Worm (Caenorhabditis elegans) whole organism, young adult: Measurements from ENCODE around the gene D2045.8.

Source experiments
- B0019.2 ChIP-seq: fragments of 200-800 bp; sonication (Bioruptor generic); conservative IDR thresholded peaks from 2 replicates; pipeline ENCODE4 v1.3.6; 2022; ENCODE audit warnings: missing genetic modification reagents, missing genetic modification characterization, missing compliant biosample characterization
- B0261.1 ChIP-seq: sonication (generic microtip); optimal IDR thresholded peaks from 2 replicates; lab custom pipeline; 2016; ENCODE audit warnings: mild to moderate bottlenecking, missing genetic modification characterization, moderate library complexity, missing compliant biosample characterization
- F37B4.10 ChIP-seq: fragments of 200-800 bp; sonication (Bioruptor generic); IDR thresholded peaks from 2 replicates; pipeline ENCODE4 v1.3.6; 2022; ENCODE audit warnings: missing genetic modification characterization, missing compliant biosample characterization
- F39B2.1 ChIP-seq: fragments of 200-800 bp; sonication (Bioruptor generic); IDR thresholded peaks from 2 replicates; pipeline ENCODE4 v1.3.6; 2022; ENCODE audit warnings: missing genetic modification reagents, missing genetic modification characterization, missing compliant biosample characterization
- F49E8.2 ChIP-seq: sonication (generic microtip); optimal IDR thresholded peaks from 3 replicates; lab custom pipeline; 2017; ENCODE audit warnings: missing genetic modification characterization, mild to moderate bottlenecking, missing compliant biosample characterization, antibody characterized with exemption, moderate library complexity; ENCODE audit not compliant: insufficient read depth
- F57C9.4 ChIP-seq: sonication (generic microtip); optimal IDR thresholded peaks from 2 replicates; lab custom pipeline; 2017; ENCODE audit warnings: mild to moderate bottlenecking, missing genetic modification characterization, missing compliant biosample characterization
- K11D2.4 ChIP-seq: fragments of 200-800 bp; sonication (Bioruptor generic); IDR thresholded peaks from 2 replicates; pipeline ENCODE4 v1.3.6; 2022; ENCODE audit warnings: missing genetic modification reagents, missing genetic modification characterization, missing compliant biosample characterization
- Y53F4B.3 ChIP-seq: fragments of 200-800 bp; sonication (Bioruptor generic); IDR thresholded peaks from 2 replicates; pipeline ENCODE4 v1.3.6; 2022; ENCODE audit warnings: missing genetic modification reagents, missing genetic modification characterization, missing compliant biosample characterization
- Y67H2A.10 ChIP-seq: fragments of 200-800 bp; sonication (Bioruptor generic); conservative IDR thresholded peaks from 2 replicates; pipeline ENCODE4 v1.3.6; 2022; ENCODE audit warnings: missing genetic modification reagents, missing genetic modification characterization, missing compliant biosample characterization
- Y79H2A.3 ChIP-seq: fragments of 200-800 bp; sonication (Bioruptor generic); conservative IDR thresholded peaks from 2 replicates; pipeline ENCODE4 v1.3.6; 2022; ENCODE audit warnings: missing genetic modification reagents, missing genetic modification characterization, missing compliant biosample characterization
- Y95B8A.8 ChIP-seq: fragments of 200-800 bp; sonication (Bioruptor generic); IDR thresholded peaks from 2 replicates; pipeline ENCODE4 v1.3.6; 2022; ENCODE audit warnings: missing genetic modification reagents, missing genetic modification characterization, missing compliant biosample characterization
- atf-7 ChIP-seq: sonication (generic microtip); optimal IDR thresholded peaks from 2 replicates; lab custom pipeline; 2017; ENCODE audit warnings: mild to moderate bottlenecking, missing genetic modification characterization, missing compliant biosample characterization
- athp-1 ChIP-seq: sonication (generic microtip); optimal IDR thresholded peaks from 2 replicates; lab custom pipeline; 2017; ENCODE audit warnings: mild to moderate bottlenecking, missing genetic modification characterization, missing compliant biosample characterization
- bed-2 ChIP-seq: fragments of 200-800 bp; sonication (Bioruptor generic); IDR thresholded peaks from 2 replicates; pipeline ENCODE4 v1.3.6; 2022; ENCODE audit warnings: missing genetic modification reagents, missing genetic modification characterization, missing compliant biosample characterization
- cebp-2 ChIP-seq: fragments of 200-800 bp; sonication (Bioruptor generic); IDR thresholded peaks from 2 replicates; pipeline ENCODE4 v1.3.6; 2022; ENCODE audit warnings: missing genetic modification characterization, missing compliant biosample characterization
- ceh-100 ChIP-seq: fragments of 200-800 bp; sonication (Bioruptor generic); IDR thresholded peaks from 2 replicates; pipeline ENCODE4 v1.3.6; 2022; ENCODE audit warnings: missing genetic modification reagents, missing genetic modification characterization, missing compliant biosample characterization
- efl-1 ChIP-seq: fragments of 150-350 bp; optimal IDR thresholded peaks from 2 replicates; lab custom pipeline; 2014; ENCODE audit warnings: missing biosample characterization, missing genetic modification reagents, missing genetic modification characterization
- egl-18 ChIP-seq: fragments of 200-800 bp; sonication (Bioruptor generic); IDR thresholded peaks from 2 replicates; pipeline ENCODE4 v1.3.6; 2022; ENCODE audit warnings: missing genetic modification reagents, missing genetic modification characterization, missing compliant biosample characterization
- ets-4 ChIP-seq: fragments of 200-800 bp; sonication (Bioruptor generic); optimal IDR thresholded peaks from 2 replicates; lab custom pipeline; 2018; ENCODE audit warnings: mild to moderate bottlenecking, missing genetic modification characterization, missing compliant biosample characterization
- hlh-12 ChIP-seq: sonication (generic microtip); optimal IDR thresholded peaks from 2 replicates; lab custom pipeline; 2016; ENCODE audit warnings: missing genetic modification characterization, missing compliant biosample characterization
- hsf-1 ChIP-seq: fragments of 200-800 bp; sonication (Bioruptor generic); IDR thresholded peaks from 2 replicates; pipeline ENCODE4 v1.3.6; 2022; ENCODE audit warnings: missing genetic modification reagents, missing genetic modification characterization, missing compliant biosample characterization
- lin-54 ChIP-seq: fragments of 200-800 bp; sonication (Bioruptor generic); optimal IDR thresholded peaks from 2 replicates; lab custom pipeline; 2018; ENCODE audit warnings: mild to moderate bottlenecking, missing genetic modification characterization, missing compliant biosample characterization
- mcd-1 ChIP-seq: fragments of 200-800 bp; sonication (Bioruptor generic); IDR thresholded peaks from 2 replicates; pipeline ENCODE4 v1.3.6; 2022; ENCODE audit warnings: missing genetic modification reagents, missing genetic modification characterization, missing compliant biosample characterization
- mxl-1 ChIP-seq: sonication (generic microtip); optimal IDR thresholded peaks from 2 replicates; lab custom pipeline; 2016; ENCODE audit warnings: missing genetic modification characterization, missing compliant biosample characterization
- nfyb-1 ChIP-seq: fragments of 200-800 bp; sonication (Bioruptor generic); IDR thresholded peaks from 2 replicates; pipeline ENCODE4 v1.3.6; 2022; ENCODE audit warnings: missing genetic modification reagents, missing genetic modification characterization, missing compliant biosample characterization
- nhr-90 ChIP-seq: sonication (generic microtip); optimal IDR thresholded peaks from 2 replicates; lab custom pipeline; 2016; ENCODE audit warnings: missing genotype, mild to moderate bottlenecking, missing genetic modification characterization, missing compliant biosample characterization
- pha-4 ChIP-seq: fragments of 150-350 bp; sonication (generic microtip); optimal IDR thresholded peaks from 2 replicates; lab custom pipeline; 2014; ENCODE audit warnings: missing biosample characterization, missing genetic modification reagents, missing genetic modification characterization
- rec-8 ChIP-seq, 2 experiments: sonication (generic microtip); optimal IDR thresholded peaks; 2 replicates each; lab custom pipeline; 2016; ENCODE audit warnings: mild to moderate bottlenecking in 2 of 2, missing genetic modification characterization in 2 of 2, missing genetic modification reagents in 2 of 2, missing genotype in 2 of 2, missing biosample characterization in 1 of 2, missing compliant biosample characterization in 1 of 2, moderate library complexity in 1 of 2
- repo-1 ChIP-seq: sonication (generic microtip); optimal IDR thresholded peaks from 2 replicates; lab custom pipeline; 2017; ENCODE audit warnings: mild to moderate bottlenecking, missing genetic modification characterization, missing compliant biosample characterization
- sea-2 ChIP-seq: fragments of 200-800 bp; sonication (Bioruptor generic); IDR thresholded peaks from 2 replicates; pipeline ENCODE4 v1.3.6; 2022; ENCODE audit warnings: missing genetic modification characterization, missing compliant biosample characterization
- tbp1 ChIP-seq: fragments of 200-800 bp; sonication (Bioruptor generic); optimal IDR thresholded peaks from 2 replicates; lab custom pipeline; 2018; ENCODE audit warnings: mild to moderate bottlenecking, missing genetic modification characterization, missing compliant biosample characterization
- tbx-9 ChIP-seq: sonication (generic microtip); optimal IDR thresholded peaks from 2 replicates; lab custom pipeline; 2016; ENCODE audit warnings: borderline replicate concordance, missing genetic modification characterization, inconsistent platforms, missing compliant biosample characterization
- ztf-18 ChIP-seq: sonication (generic microtip); optimal IDR thresholded peaks from 2 replicates; lab custom pipeline; 2016; ENCODE audit warnings: missing genotype, mild to moderate bottlenecking, missing genetic modification characterization, missing compliant biosample characterization
- ztf-22 ChIP-seq: fragments of 200-800 bp; sonication (Bioruptor generic); optimal IDR thresholded peaks from 2 replicates; lab custom pipeline; 2018; ENCODE audit warnings: mild to moderate bottlenecking, missing genetic modification characterization, moderate library complexity, missing compliant biosample characterization
- ztf-25 ChIP-seq: fragments of 200-800 bp; sonication (Bioruptor generic); IDR thresholded peaks from 2 replicates; pipeline ENCODE4 v1.3.6; 2022; ENCODE audit warnings: missing genetic modification reagents, missing genetic modification characterization, missing compliant biosample characterization

Gene D2045.8

DNA sequence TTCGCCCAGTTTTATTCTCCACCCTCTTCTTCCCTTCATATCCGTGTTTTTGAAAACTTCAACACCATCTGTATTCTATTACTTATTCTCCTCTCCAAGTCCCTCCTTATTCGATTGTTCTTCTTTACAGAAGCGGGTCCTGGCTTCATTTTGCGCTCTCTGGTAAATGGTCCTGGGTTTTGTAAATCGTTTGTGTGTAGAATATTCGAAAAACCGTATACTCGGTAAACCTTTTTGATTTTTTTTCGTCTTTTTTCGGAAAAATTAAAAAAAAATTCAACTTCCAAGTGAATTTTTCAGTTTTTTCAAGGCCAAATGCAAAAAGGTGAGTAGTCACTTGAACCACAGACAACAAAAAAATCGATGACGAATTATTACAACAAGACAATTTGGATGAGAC lies 7.1 kb upstream of the D2045.8 start, which contains the start of gene D2045.9:
Gene D2045.9 (plus strand): TSS at position 301 of the 400 bp plus-strand sequence.
- TF ChIP-seq atf-7 (no peak), ets-4 (no peak), efl-1 (no peak), bed-2 (no peak)

DNA sequence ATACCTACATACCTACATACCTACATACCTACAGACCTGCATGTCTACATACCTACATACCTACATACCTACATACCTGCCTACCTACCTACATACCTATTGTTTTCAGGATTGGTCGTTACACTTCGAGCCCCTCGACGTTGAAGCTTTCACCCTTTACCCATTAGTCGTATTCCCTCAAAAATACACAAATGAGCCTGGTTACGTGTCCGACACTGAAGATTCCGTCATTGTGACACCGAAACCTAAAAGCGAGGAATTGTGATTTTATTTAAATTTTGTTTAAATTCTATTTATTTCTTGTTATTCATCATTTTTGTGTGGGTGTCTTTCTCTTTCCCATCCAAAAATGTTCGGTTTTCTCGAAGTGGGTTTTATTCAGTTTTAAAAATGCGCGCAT lies 2.9 kb upstream of the D2045.8 start, which contains the start of gene D2045.7:
Gene D2045.7 (plus strand): TSS at position 301 of the 400 bp plus-strand sequence.
- TF ChIP-seq rec-8 (tag; optimal IDR thresholded peaks at IDR 0.05; lab: Kevin White, UChicago) = no peak
- TF ChIP-seq ztf-25 = no peak
- no peak for TF ChIP-seq ztf-22 (GFP tag; lab: Kevin White, UChicago)
- TF ChIP-seq atf-7 = no peak
- no peak for TF ChIP-seq tbp1 (GFP tag; lab: Kevin White, UChicago)

DNA sequence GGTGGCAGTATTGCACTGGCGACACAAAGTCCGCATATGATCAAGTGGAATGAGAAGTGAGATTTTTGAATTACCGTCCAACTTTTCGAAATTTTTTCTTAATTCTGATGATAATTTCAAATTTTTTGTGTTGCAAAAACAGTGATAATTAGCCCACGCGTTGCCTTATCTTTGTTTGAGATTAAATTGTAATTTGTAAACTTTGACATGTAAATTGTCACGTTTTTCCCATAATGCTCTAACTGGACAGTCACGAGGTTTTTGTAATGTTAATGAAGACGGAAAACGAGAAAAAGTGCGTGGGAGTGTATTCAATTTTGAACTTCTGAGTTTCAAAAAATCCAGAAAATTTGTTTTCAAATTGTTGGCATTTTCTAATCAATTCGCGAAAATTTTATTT lies 591 bp upstream of the D2045.8 start:
- no peak for TF ChIP-seq K11D2.4 (GFP tag; lab: Robert Waterston, UW)
- no peak for TF ChIP-seq F49E8.2 (tag; lab: Kevin White, UChicago)

DNA sequence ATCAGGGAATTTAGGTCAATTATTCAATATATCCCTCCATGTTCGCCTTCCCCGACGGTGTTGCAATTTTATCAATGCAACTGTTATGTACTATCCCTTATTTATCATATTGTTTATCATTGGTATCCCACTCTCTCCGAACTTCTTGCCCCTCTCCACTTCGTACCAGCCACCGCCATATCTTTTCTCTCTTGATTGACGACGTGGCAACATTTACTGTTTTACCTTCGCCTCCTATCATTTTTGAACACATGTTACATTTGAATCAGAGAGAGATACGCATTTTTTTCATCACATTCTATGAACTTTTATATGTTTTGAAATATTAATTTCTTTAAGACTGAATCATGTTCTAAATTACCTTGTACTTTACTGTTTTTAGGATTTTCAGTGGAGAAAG lies 4.4 kb downstream of the D2045.8 start:
- no peak for TF ChIP-seq ceh-100 (GFP tag; lab: Robert Waterston, UW)
- no peak for TF ChIP-seq repo-1 (tag; lab: Kevin White, UChicago)

DNA sequence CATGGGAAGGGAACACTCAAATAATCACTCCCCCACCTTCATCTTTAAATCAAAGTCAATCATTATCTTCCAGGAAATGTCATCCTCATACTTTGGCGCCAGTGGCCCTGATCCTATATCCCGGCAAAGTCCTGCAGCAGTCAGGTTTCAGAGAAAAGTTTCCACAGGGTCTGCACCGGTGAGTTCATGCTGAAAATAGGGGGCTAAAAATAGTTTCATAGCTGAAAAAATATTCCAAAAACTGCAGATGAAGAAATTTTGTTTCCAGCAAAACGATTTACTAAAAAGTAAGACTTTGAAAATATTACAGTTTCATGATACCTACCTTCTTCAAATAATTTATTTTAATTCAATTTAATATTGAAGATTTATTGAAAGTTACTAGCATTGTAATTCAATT lies 6.0 kb downstream of the D2045.8 start, which contains the start of gene ptr-25:
Gene ptr-25 (plus strand): TSS at position 73 of the 400 bp plus-strand sequence.
- TF ChIP-seq Y67H2A.10 (GFP tag; lab: Robert Waterston, UW) (no peak), ztf-22 (GFP tag; lab: Kevin White, UChicago) (no peak), lin-54 (GFP tag; lab: Kevin White, UChicago) (no peak), tbx-9 (no peak), mcd-1 (no peak), nfyb-1 (GFP tag; lab: Robert Waterston, UW) (no peak), Y95B8A.8 (GFP tag; lab: Robert Waterston, UW) (no peak), hlh-12 (tag; lab: Kevin White, UChicago) (no peak), B0019.2 (GFP tag; lab: Robert Waterston, UW) (no peak), cebp-2 (GFP tag; lab: Robert Waterston, UW) (no peak), egl-18 (GFP tag; lab: Robert Waterston, UW) (no peak), nhr-90 (tag; lab: Kevin White, UChicago) (no peak), Y53F4B.3 (GFP tag; lab: Robert Waterston, UW) (no peak), hsf-1 (no peak), F37B4.10 (GFP tag; lab: Robert Waterston, UW) (no peak), mxl-1 (tag; lab: Kevin White, UChicago) (no peak), B0261.1 (tag; lab: Kevin White, UChicago) (no peak), F57C9.4 (no peak)

DNA sequence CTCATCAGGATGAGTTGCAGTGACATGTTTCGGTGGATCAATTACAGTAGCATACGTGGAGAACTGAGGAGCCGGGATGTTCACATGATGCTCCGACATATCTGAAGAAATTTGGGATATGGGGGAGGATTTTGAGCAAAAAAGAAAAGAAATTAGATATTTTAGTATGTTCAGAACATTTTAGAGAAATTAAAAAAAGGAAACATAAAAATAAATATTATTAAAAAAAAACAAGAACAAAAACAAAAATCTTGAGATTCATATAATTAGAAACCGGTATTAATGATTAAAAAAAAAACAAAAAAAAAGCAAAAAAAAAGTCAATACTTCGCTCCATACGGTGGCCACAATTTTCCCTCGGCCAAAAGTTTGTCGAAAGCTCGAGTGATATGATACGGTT lies 21.7 kb downstream of the D2045.8 start, which contains the start of gene rab-33:
Gene rab-33 (minus strand): TSS at position 101 of the 400 bp plus-strand sequence.
- TF ChIP-seq sea-2 (GFP tag; lab: Robert Waterston, UW) (no peak), F39B2.1 (GFP tag; lab: Robert Waterston, UW) (no peak), pha-4 (tag; lab: Kevin White, UChicago) (no peak), Y67H2A.10 (GFP tag; lab: Robert Waterston, UW) (no peak), athp-1 (tag; lab: Kevin White, UChicago) (no peak), ztf-18 (tag; lab: Kevin White, UChicago) (no peak), Y79H2A.3 (GFP tag; lab: Robert Waterston, UW) (no peak)
- TF ChIP-seq, all 124 proteins: peak for 0
